Worm (Caenorhabditis elegans): ENCODE measurements around the gene mec-14.

The mec-14 gene

ce11 chrIII:7153747-7154238 is 39.0 kb downstream of the mec-14 start, which contains the start of gene ogt-1 (continued):
- TF ChIP-seq cey-2 (tag; optimal IDR thresholded peaks at IDR 0.05; ENCODE audit: borderline replicate concordance, insufficient read depth) = peak; percentile 43
- TF ChIP-seq daf-19 (GFP tag; conservative IDR thresholded peaks at IDR 0.05) = 0 out of 2 replicates have a peak, but pooled peaks have one; percentile 34
- no peak for TF ChIP-seq zag-1 (tag; optimal IDR thresholded peaks at IDR 0.05)
- peak; percentile 34 for TF ChIP-seq nhr-102 (tag; optimal IDR thresholded peaks at IDR 0.05)
- peak; percentile 89 for TF ChIP-seq hlh-11 (tag; optimal IDR thresholded peaks at IDR 0.05)
- TF ChIP-seq T20F7.1 (GFP tag; optimal IDR thresholded peaks at IDR 0.05) = peak; percentile 74
- TF ChIP-seq ceh-20 (GFP tag; IDR thresholded peaks at IDR 0.05) = peak; percentile 54; the same call in 1 of the 2 replicates
- TF ChIP-seq nhr-77 (tag; optimal IDR thresholded peaks at IDR 0.05) = peak; percentile 17
- peak; percentile 32 for TF ChIP-seq F10B5.3 (tag; optimal IDR thresholded peaks at IDR 0.05)
- peak; percentile 88 for TF ChIP-seq hlh-30 (tag; optimal IDR thresholded peaks at IDR 0.05; ENCODE audit: insufficient read depth)
- no peak for TF ChIP-seq vab-7 (GFP tag; IDR thresholded peaks at IDR 0.05)
- TF ChIP-seq hmg-1.1 (GFP tag; IDR thresholded peaks at IDR 0.05) = peak; percentile 82
- TF ChIP-seq dmd-6 (GFP tag; IDR thresholded peaks at IDR 0.05) = peak; percentile 79
- peak; percentile 72 for TF ChIP-seq aha-1 (tag)
- peak; percentile 57 for TF ChIP-seq arid-1 (GFP tag; conservative IDR thresholded peaks at IDR 0.05)
- peak; percentile 47 for TF ChIP-seq nhr-11 (tag; optimal IDR thresholded peaks at IDR 0.05)
- peak; percentile 81 for TF ChIP-seq mes-2 (tag; optimal IDR thresholded peaks at IDR 0.05; ENCODE audit: poor library complexity, severe bottlenecking)
- peak in 1 of 2 experiments; percentile 99 for TF ChIP-seq unc-62 (GFP tag; optimal IDR thresholded peaks at IDR 0.05 in 1 of 2)
- TF ChIP-seq unc-62 (tag; optimal IDR thresholded peaks at IDR 0.05) = no peak
- TF ChIP-seq nhr-111 (GFP tag; optimal IDR thresholded peaks at IDR 0.05) = no peak

- no peak for TF ChIP-seq saeg-2 (GFP tag; IDR thresholded peaks at IDR 0.05)
- TF ChIP-seq T26A8.4 (GFP tag; IDR thresholded peaks at IDR 0.05) = 0 out of 2 replicates have a peak, but pooled peaks have one; percentile 7
- peak; percentile 2 for TF ChIP-seq mep-1 (tag; optimal IDR thresholded peaks at IDR 0.05)
- TF ChIP-seq ctbp-1 (GFP tag; IDR thresholded peaks at IDR 0.05) = 0 out of 2 replicates have a peak, but pooled peaks have one; percentile 37
- TF ChIP-seq nhr-28 (tag; optimal IDR thresholded peaks at IDR 0.05) = no peak
Observed at ce11 chrIII:7152569-7152968, 40.2 kb downstream of the mec-14 start.

- TF ChIP-seq ctbp-1 (GFP tag; IDR thresholded peaks at IDR 0.05) (no peak), unc-62 (GFP tag; optimal IDR thresholded peaks at IDR 0.05 in 1 of 2) (peak in 1 of 2 experiments; percentile 54), unc-62 (tag; optimal IDR thresholded peaks at IDR 0.05) (no peak), aha-1 (tag) (peak; percentile 91), set-16 (GFP tag; IDR thresholded peaks at IDR 0.05) (no peak), lsy-2 (tag; optimal IDR thresholded peaks at IDR 0.05) (no peak), T26A8.4 (GFP tag; IDR thresholded peaks at IDR 0.05) (no peak), duxl-1 (tag; optimal IDR thresholded peaks at IDR 0.05; ENCODE audit: poor library complexity) (no peak)
Observed at ce11 chrIII:7150162-7150561, 42.6 kb downstream of the mec-14 start.

- peak; percentile 77 for TF ChIP-seq aha-1 (tag)
- TF ChIP-seq ceh-82 (tag; optimal IDR thresholded peaks at IDR 0.05) = no peak
- no peak for TF ChIP-seq nhr-111 (GFP tag; optimal IDR thresholded peaks at IDR 0.05)
- no peak for TF ChIP-seq pha-4 (GFP tag; IDR thresholded peaks at IDR 0.05)
- no peak for TF ChIP-seq pha-4 (tag; optimal IDR thresholded peaks at IDR 0.05)
Observed at ce11 chrIII:7148191-7148590, 44.6 kb downstream of the mec-14 start.

- TF ChIP-seq T26A8.4 (GFP tag; IDR thresholded peaks at IDR 0.05) = 0 out of 2 replicates have a peak, but pooled peaks have one; percentile 12
- TF ChIP-seq duxl-1 (tag; optimal IDR thresholded peaks at IDR 0.05; ENCODE audit: poor library complexity) = no peak
- TF ChIP-seq aha-1 (tag) = peak; percentile 91
Observed at ce11 chrIII:7146341-7146740, 46.5 kb downstream of the mec-14 start.

Data from whole organism, L4 larva.